Fruit fly (Drosophila melanogaster): ENCODE data around the gene CG3961.

- TF ChIP-seq CG1233 (GFP tag; optimal IDR thresholded peaks at IDR 0.05) (no peak), CG10543 (GFP tag; optimal IDR thresholded peaks at IDR 0.05) (no peak), grn (GFP tag; optimal IDR thresholded peaks at IDR 0.05) (no peak), CG43689 (GFP tag; IDR thresholded peaks at IDR 0.05) (no peak), CG6683 (GFP tag; optimal IDR thresholded peaks at IDR 0.05) (no peak), CG14050 (GFP tag; IDR thresholded peaks at IDR 0.05) (no peak), Sry-β (GFP tag; optimal IDR thresholded peaks at IDR 0.05) (no peak), zf30C (GFP tag; optimal IDR thresholded peaks at IDR 0.05) (no peak), tio (GFP tag; optimal IDR thresholded peaks at IDR 0.05) (no peak), Drgx (GFP tag; IDR thresholded peaks at IDR 0.05) (no peak), CG33213 (GFP tag; optimal IDR thresholded peaks at IDR 0.05) (no peak), CG5953 (GFP tag; IDR thresholded peaks at IDR 0.05) (no peak), Camta (GFP tag; optimal IDR thresholded peaks at IDR 0.05) (no peak)
Observed at dm6 chr3L:18863327-18863726, 27.0 kb downstream of the CG3961 start, which contains the start of gene CG6865.

Data from whole organism, embryonic.